Worm (Caenorhabditis elegans): ENCODE results near the gene Y67D8C.9.

DNA sequence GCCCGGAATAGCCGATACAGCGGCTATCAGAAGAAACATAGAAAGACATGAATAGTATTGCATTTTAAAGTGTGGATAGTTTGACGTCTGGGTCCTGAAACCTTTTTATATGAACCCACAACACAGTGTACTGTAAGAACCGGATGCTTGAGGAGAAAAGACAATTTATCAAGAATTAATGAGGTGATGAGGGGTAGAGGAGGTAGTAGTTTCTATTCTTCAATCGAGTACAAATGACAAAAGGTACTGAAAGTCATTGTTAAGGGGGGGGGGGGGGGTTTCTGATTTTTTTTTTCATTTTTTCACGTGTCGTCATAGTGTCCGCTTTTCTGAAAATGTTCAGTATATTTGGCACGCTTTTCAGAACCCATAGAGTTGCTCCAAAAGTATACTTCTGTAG lies 19.9 kb downstream of the Y67D8C.9 start, which contains the start of gene Y67D8C.7:
- TF ChIP-seq jun-1 (tag; optimal IDR thresholded peaks at IDR 0.05) = no peak
- TF ChIP-seq aly-2 (tag; optimal IDR thresholded peaks at IDR 0.05) = no peak
- TF ChIP-seq R02D3.7 (tag; optimal IDR thresholded peaks at IDR 0.05) = no peak
- no peak for TF ChIP-seq nhr-28 (tag; optimal IDR thresholded peaks at IDR 0.05)
- TF ChIP-seq ama-1 (optimal IDR thresholded peaks at IDR 0.05) = no peak
- TF ChIP-seq nhr-12 (tag; optimal IDR thresholded peaks at IDR 0.05) = no peak

Data from whole organism, L3 larva.